Worm (Caenorhabditis elegans): ENCODE results near the gene W06H8.2.

ce11 chrV:6244631-6245030 is 38.1 kb downstream of the W06H8.2 start:
- no peak for TF ChIP-seq ztf-1 (GFP tag; conservative IDR thresholded peaks at IDR 0.05)
- no peak for TF ChIP-seq ama-1 (optimal IDR thresholded peaks at IDR 0.05)
- TF ChIP-seq lsy-2 (tag; optimal IDR thresholded peaks at IDR 0.05) = peak in 1 of 2 experiments; percentile 19
- TF ChIP-seq R02D3.7 (tag; optimal IDR thresholded peaks at IDR 0.05) = no peak
- TF ChIP-seq ZK546.5 (tag; optimal IDR thresholded peaks at IDR 0.05) = no peak
- TF ChIP-seq nhr-237 (tag; optimal IDR thresholded peaks at IDR 0.05) = no peak
- no peak for TF ChIP-seq crh-2 (tag; optimal IDR thresholded peaks at IDR 0.05)
- no peak for TF ChIP-seq mbf-1 (tag; optimal IDR thresholded peaks at IDR 0.05)
- no peak for TF ChIP-seq ceh-82 (tag; optimal IDR thresholded peaks at IDR 0.05)

Data from whole organism, L2 larva.